Worm (Caenorhabditis elegans): Measurements from ENCODE around the gene T11G6.3.
A peak's percentile ranks its signal among the peaks of the same experiment; 100 is the strongest.

T11G6.3 gene

DNA sequence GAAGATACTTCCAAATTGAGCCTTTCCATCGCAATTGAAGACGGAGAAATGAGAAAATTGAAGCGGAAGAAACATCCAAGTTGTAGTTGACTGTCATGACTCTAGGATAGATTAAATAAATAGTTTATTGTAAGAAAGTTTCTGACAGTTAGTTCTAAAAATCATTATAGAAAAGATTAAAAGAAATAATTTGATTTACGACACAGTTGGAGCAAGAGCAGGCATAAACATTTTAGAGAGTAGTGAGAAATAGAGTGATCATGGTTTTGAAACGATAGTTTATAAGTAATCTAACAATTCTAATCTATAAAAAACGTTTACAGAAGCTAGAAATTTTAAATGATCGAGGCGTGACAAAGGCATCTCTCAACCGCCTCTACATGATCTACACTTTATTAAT lies 22.9 kb downstream of the T11G6.3 start, which contains the start of gene best-15:
Gene best-15 (minus strand): TSS at position 101 of the 400 bp plus-strand sequence.
- TF ChIP-seq odd-2 (tag; optimal IDR thresholded peaks at IDR 0.05): no peak
- TF ChIP-seq K02D7.2 (tag; optimal IDR thresholded peaks at IDR 0.05): no peak
- no peak for TF ChIP-seq ceh-48 (tag; optimal IDR thresholded peaks at IDR 0.05)
- no peak for TF ChIP-seq mec-3 (tag; optimal IDR thresholded peaks at IDR 0.05; ENCODE audit: borderline replicate concordance)
- TF ChIP-seq lin-11 (tag; optimal IDR thresholded peaks at IDR 0.05): no peak
- no peak for TF ChIP-seq hlh-15 (tag; optimal IDR thresholded peaks at IDR 0.05)
- no peak for TF ChIP-seq unc-86 (tag; optimal IDR thresholded peaks at IDR 0.05)

DNA sequence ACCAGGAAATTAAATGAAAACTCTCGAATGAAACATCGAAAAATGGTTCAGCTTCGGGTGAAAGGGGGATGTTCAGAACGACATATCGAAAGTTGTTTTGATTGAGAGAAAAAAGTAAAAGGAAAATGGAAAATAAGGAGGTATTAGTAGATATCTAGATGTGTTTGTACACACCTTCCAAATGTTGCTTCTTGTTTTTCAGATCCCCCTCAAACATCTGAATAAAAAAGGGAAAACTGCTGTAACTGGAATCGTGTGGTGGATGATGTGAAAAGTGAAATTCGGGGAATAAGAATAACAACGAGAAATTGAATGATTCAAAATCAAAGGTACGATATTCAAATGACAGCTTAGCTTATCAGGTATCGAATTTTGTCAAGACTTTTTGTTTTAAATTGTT lies 27.0 kb downstream of the T11G6.3 start, which contains the start of gene npax-3:
Gene npax-3 (minus strand): TSS at position 101 of the 400 bp plus-strand sequence.
- no peak for TF ChIP-seq nfya-1 (tag; optimal IDR thresholded peaks at IDR 0.05)
- TF ChIP-seq unc-55 (GFP tag; optimal IDR thresholded peaks at IDR 0.05): no peak
- no peak for TF ChIP-seq F13H6.1 (tag; optimal IDR thresholded peaks at IDR 0.05)
- no peak for TF ChIP-seq ztf-16 (tag; optimal IDR thresholded peaks at IDR 0.05)
- no peak for TF ChIP-seq ceh-19 (GFP tag; optimal IDR thresholded peaks at IDR 0.05)
- TF ChIP-seq tbx-2 (tag; optimal IDR thresholded peaks at IDR 0.05): no peak
- no peak for TF ChIP-seq fkh-6 (tag; optimal IDR thresholded peaks at IDR 0.05)

DNA sequence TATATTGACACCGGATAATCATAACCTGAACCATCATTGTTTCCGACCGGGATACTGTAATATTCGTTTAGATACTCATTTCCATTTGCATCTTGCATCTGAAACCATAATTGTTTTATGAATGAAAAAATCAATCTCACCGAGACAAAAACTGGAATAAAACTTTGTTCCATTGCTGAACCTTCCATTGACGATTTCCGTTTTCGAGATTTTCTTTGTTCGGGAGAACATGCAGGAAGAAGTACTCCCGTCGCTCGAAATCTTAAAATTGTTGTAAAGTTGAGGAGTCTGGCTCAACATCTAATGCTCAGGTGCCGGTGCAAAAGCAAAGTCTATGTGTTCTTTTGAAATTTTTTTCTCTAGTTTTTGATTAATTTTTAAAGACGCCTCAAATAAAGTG lies 29.0 kb downstream of the T11G6.3 start:
- no peak for TF ChIP-seq madf-2 (tag; optimal IDR thresholded peaks at IDR 0.05)
- no peak for TF ChIP-seq gmeb-2 (tag; optimal IDR thresholded peaks at IDR 0.05)
- no peak for TF ChIP-seq K02D7.2 (tag; optimal IDR thresholded peaks at IDR 0.05)
- TF ChIP-seq ceh-9 (tag; optimal IDR thresholded peaks at IDR 0.05): no peak
- no peak for TF ChIP-seq ceh-14 (tag; optimal IDR thresholded peaks at IDR 0.05)
- no peak for TF ChIP-seq ama-1 (optimal IDR thresholded peaks at IDR 0.05)

DNA sequence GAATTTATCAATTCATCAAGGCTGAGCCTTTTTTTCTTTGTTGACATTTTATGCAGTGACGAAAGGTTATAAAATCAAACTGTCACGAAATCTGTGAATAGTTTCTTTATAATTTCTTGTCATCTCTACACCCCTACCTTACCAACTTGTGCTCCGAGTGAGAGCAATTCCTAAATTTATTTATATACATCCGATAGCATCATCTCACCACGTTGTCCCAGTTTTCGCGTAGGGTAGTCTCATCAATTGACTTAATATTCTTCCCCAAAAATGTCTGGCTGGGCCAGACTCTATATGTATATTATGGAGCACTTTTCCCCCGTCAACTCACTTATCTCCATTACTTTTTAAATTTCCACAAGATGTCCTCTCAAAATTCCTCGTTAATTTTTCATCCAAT lies 29.7 kb downstream of the T11G6.3 start:
- TF ChIP-seq ets-4 (tag; optimal IDR thresholded peaks at IDR 0.05) (no peak), hlh-15 (tag; optimal IDR thresholded peaks at IDR 0.05) (no peak), odd-2 (tag; optimal IDR thresholded peaks at IDR 0.05) (no peak), nhr-232 (tag; optimal IDR thresholded peaks at IDR 0.05) (no peak), Y22D7AL.16 (tag; optimal IDR thresholded peaks at IDR 0.05) (no peak), npax-4 (tag; optimal IDR thresholded peaks at IDR 0.05) (no peak), ztf-16 (tag; optimal IDR thresholded peaks at IDR 0.05) (no peak), lin-11 (tag; optimal IDR thresholded peaks at IDR 0.05) (no peak), che-1 (tag; optimal IDR thresholded peaks at IDR 0.05) (no peak), zip-5 (tag; optimal IDR thresholded peaks at IDR 0.05) (no peak), unc-86 (tag; optimal IDR thresholded peaks at IDR 0.05) (no peak), ceh-6 (GFP tag; optimal IDR thresholded peaks at IDR 0.05) (no peak), ama-1 (optimal IDR thresholded peaks at IDR 0.05) (no peak), ceh-18 (tag; optimal IDR thresholded peaks at IDR 0.05) (no peak)

DNA sequence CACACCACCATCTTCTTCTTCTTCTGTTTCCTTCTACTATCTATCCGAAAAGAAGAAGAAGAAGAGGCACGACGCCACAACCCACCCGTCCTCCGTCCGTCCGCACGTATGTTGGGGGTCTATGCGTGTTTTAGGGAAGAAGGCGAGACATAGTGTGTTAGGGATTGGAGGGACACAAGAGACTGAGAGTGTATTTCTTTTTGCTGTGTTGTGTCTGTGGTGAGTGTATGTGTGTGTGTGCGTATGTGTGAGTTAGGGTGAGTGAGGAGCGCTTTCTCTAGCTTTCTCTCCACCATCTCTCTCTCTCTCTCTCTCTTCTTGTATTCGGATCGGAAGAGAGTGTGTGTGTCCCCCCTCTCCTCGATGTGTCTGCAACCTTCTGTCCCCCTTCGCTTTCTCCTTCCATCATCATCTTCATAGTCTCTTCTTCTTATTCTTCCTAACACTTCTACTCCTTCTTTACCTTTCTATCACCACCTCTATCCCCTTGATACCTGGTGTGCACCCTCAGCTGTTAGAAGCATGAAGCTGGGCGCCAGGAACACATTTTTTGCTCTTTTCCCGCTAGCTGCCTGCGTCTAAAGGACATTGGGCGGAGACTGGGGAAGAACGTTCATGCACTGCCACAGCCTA lies 33.2 kb downstream of the T11G6.3 start:
- TF ChIP-seq ceh-2 (tag; optimal IDR thresholded peaks at IDR 0.05) (no peak), elt-2 (tag; optimal IDR thresholded peaks at IDR 0.05) (peak; percentile 32), hlh-13 (GFP tag; optimal IDR thresholded peaks at IDR 0.05) (no peak), tbx-7 (tag; optimal IDR thresholded peaks at IDR 0.05) (peak; percentile 39), Y22D7AL.16 (tag; optimal IDR thresholded peaks at IDR 0.05) (peak; percentile 28), pat-9 (tag; optimal IDR thresholded peaks at IDR 0.05) (no peak), sox-2 (GFP tag; IDR thresholded peaks at IDR 0.05) (no peak; the same call in 1 of the 2 replicates), eyg-1 (tag; optimal IDR thresholded peaks at IDR 0.05) (peak; percentile 72), ceh-30 (tag; optimal IDR thresholded peaks at IDR 0.05) (peak; percentile 21), unc-86 (tag; optimal IDR thresholded peaks at IDR 0.05) (peak; percentile 34), mec-3 (tag; optimal IDR thresholded peaks at IDR 0.05; ENCODE audit: borderline replicate concordance) (no peak), pha-4 (tag; optimal IDR thresholded peaks at IDR 0.05) (no peak), ets-4 (tag; optimal IDR thresholded peaks at IDR 0.05) (peak; percentile 51), K09A11.1 (tag; optimal IDR thresholded peaks at IDR 0.05; ENCODE audit: insufficient read depth) (peak; percentile 7), pha-2 (tag; optimal IDR thresholded peaks at IDR 0.05) (no peak), pros-1 (tag; optimal IDR thresholded peaks at IDR 0.05) (peak; percentile 85), ceh-22 (tag; optimal IDR thresholded peaks at IDR 0.05) (peak; percentile 20), lin-11 (tag; optimal IDR thresholded peaks at IDR 0.05) (no peak), nhr-232 (tag; optimal IDR thresholded peaks at IDR 0.05) (peak; percentile 38), C38D4.7 (GFP tag; optimal IDR thresholded peaks at IDR 0.05) (no peak), elt-4 (tag; optimal IDR thresholded peaks at IDR 0.05) (no peak), ztf-16 (tag; optimal IDR thresholded peaks at IDR 0.05) (peak; percentile 51), nfya-1 (tag; optimal IDR thresholded peaks at IDR 0.05) (peak; percentile 89), madf-2 (tag; optimal IDR thresholded peaks at IDR 0.05) (peak; percentile 8), sox-4 (tag; optimal IDR thresholded peaks at IDR 0.05) (no peak)

All from whole organism, late embryonic.